Fruit fly (Drosophila melanogaster): ENCODE measurements around the gene CG3368.

DNA sequence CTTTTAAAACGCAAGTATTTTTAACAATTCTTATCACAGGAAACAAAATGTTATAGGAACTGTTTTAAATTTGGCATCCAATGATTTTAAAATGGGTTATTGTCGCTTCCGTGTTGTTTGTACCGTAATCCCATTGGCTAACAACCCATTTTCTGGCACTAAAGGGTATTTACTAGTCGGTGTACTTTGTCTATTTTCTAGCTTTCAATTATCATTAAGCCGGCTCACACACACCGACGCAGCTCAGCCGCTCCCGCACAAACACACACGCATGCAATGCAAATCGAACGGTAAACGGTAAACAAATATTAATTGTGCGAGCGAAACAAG lies 39.2 kb upstream of the CG3368 start:
- TF ChIP-seq HLH106 (tag; optimal IDR thresholded peaks at IDR 0.05): no peak
- TF ChIP-seq fru (GFP tag; optimal IDR thresholded peaks at IDR 0.05): no peak
- no peak for TF ChIP-seq dl (GFP tag; optimal IDR thresholded peaks at IDR 0.05; ENCODE audit: insufficient read depth in 1 of 2, partially characterized antibody in 2 of 2)
- TF ChIP-seq OdsH (GFP tag; optimal IDR thresholded peaks at IDR 0.05): no peak
- no peak for TF ChIP-seq psq (GFP tag; optimal IDR thresholded peaks at IDR 0.05)
- no peak for TF ChIP-seq lola (GFP tag; optimal IDR thresholded peaks at IDR 0.05)
- TF ChIP-seq Dfd (GFP tag; optimal IDR thresholded peaks at IDR 0.05): no peak
- TF ChIP-seq Myc (optimal IDR thresholded peaks at IDR 0.05): no peak
- TF ChIP-seq Mio (GFP tag; optimal IDR thresholded peaks at IDR 0.05): no peak
- no peak for TF ChIP-seq Hr83 (GFP tag; optimal IDR thresholded peaks at IDR 0.05; ENCODE audit: poor library complexity, severe bottlenecking)
- no peak for TF ChIP-seq rgr (GFP tag; optimal IDR thresholded peaks at IDR 0.05)
- TF ChIP-seq tai (GFP tag; optimal IDR thresholded peaks at IDR 0.05): no peak
- TF ChIP-seq h (GFP tag; optimal IDR thresholded peaks at IDR 0.05): no peak
